Worm (Caenorhabditis elegans) whole organism, L4 larva: ENCODE results near the gene lpr-3.
A peak's percentile ranks its signal among the peaks of the same experiment; 100 is the strongest.

ENCODE experiments used
- aha-1 ChIP-seq: fragments of 150-350 bp; peaks from one replicate; lab custom pipeline; 2014; ENCODE audit warnings: missing biosample characterization, missing genetic modification characterization
- ceh-20 ChIP-seq: fragments of 200-800 bp; sonication (Bioruptor generic); IDR thresholded peaks from 2 replicates; pipeline ENCODE4 v1.3.6; 2022; ENCODE audit warnings: missing genetic modification reagents, missing genetic modification characterization, missing compliant biosample characterization
- daf-12 ChIP-seq: fragments of 150-350 bp; optimal IDR thresholded peaks from 2 replicates; lab custom pipeline; 2014; ENCODE audit warnings: missing biosample characterization, missing genetic modification reagents, missing genetic modification characterization
- dmd-6 ChIP-seq: fragments of 200-800 bp; sonication (Bioruptor generic); IDR thresholded peaks from 2 replicates; pipeline ENCODE4 v1.3.6; 2022; ENCODE audit warnings: missing genetic modification reagents, missing genetic modification characterization, missing compliant biosample characterization
- fos-1 ChIP-seq: fragments of 150-350 bp; optimal IDR thresholded peaks from 2 replicates; lab custom pipeline; 2014; ENCODE audit warnings: missing biosample characterization, missing genetic modification characterization
- hlh-30 ChIP-seq: sonication (generic microtip); optimal IDR thresholded peaks from 2 replicates; lab custom pipeline; 2017; ENCODE audit warnings: antibody characterized with exemption, mild to moderate bottlenecking, missing genetic modification characterization, missing compliant biosample characterization; ENCODE audit not compliant: insufficient read depth
- lin-29 ChIP-seq: fragments of 200-800 bp; sonication (Bioruptor generic); IDR thresholded peaks from 2 replicates; pipeline ENCODE4 v1.3.6; 2022; ENCODE audit warnings: missing genetic modification reagents, missing genetic modification characterization, missing compliant biosample characterization
- lsy-2 ChIP-seq, 2 experiments: fragments of 150-350 bp in 1 of 2; sonication (generic microtip) in 1 of 2; optimal IDR thresholded peaks; 2 replicates each; lab custom pipeline; 2014 to 2017; ENCODE audit warnings: missing biosample characterization in 2 of 2, missing genetic modification characterization in 2 of 2
- nhr-28 ChIP-seq: fragments of 150-350 bp; optimal IDR thresholded peaks from 2 replicates; lab custom pipeline; 2014; ENCODE audit warnings: missing biosample characterization, missing genetic modification characterization
- nhr-42 ChIP-seq: fragments of 200-800 bp; sonication (Bioruptor generic); IDR thresholded peaks from 2 replicates; pipeline ENCODE4 v1.3.6; 2022; ENCODE audit warnings: missing genetic modification characterization, missing compliant biosample characterization
- php-3 ChIP-seq: fragments of 200-800 bp; sonication (Bioruptor generic); IDR thresholded peaks from 2 replicates; pipeline ENCODE4 v1.3.6; 2022; ENCODE audit warnings: missing genetic modification reagents, missing genetic modification characterization, missing compliant biosample characterization
- pqm-1 ChIP-seq: sonication (generic microtip); optimal IDR thresholded peaks from 2 replicates; lab custom pipeline; 2017; ENCODE audit warnings: missing biosample characterization, missing genetic modification characterization
- tag-97 ChIP-seq: fragments of 200-800 bp; sonication (Bioruptor generic); IDR thresholded peaks from 2 replicates; pipeline ENCODE4 v1.3.6; 2022; ENCODE audit warnings: missing genetic modification characterization, missing compliant biosample characterization
- tra-1 ChIP-seq: fragments of 200-800 bp; sonication (Bioruptor generic); IDR thresholded peaks from 2 replicates; pipeline ENCODE4 v1.3.6; 2022; ENCODE audit warnings: missing genetic modification reagents, missing genetic modification characterization, missing compliant biosample characterization
- unc-62 ChIP-seq, 3 experiments: fragments of 150-350 bp in 1 of 3; sonication (generic microtip); optimal IDR thresholded peaks in 2 of 3; peaks in 1 of 3; 1 replicate in 1 of 3; 2 replicates in 2 of 3; lab custom pipeline; 2014 to 2017; ENCODE audit warnings: missing biosample characterization in 3 of 3, missing genetic modification characterization in 3 of 3, missing genetic modification reagents in 3 of 3, missing genotype in 1 of 3
- vab-7 ChIP-seq: fragments of 200-800 bp; sonication (Bioruptor generic); IDR thresholded peaks from 2 replicates; pipeline ENCODE4 v1.3.6; 2022; ENCODE audit warnings: missing genetic modification reagents, missing genetic modification characterization, missing compliant biosample characterization
- zfp-2 ChIP-seq: sonication (generic microtip); optimal IDR thresholded peaks from 2 replicates; lab custom pipeline; 2016; ENCODE audit warnings: mild to moderate bottlenecking, missing genetic modification characterization, missing compliant biosample characterization
- zfp-3 ChIP-seq: fragments of 200-800 bp; sonication (Bioruptor generic); conservative IDR thresholded peaks from 2 replicates; pipeline ENCODE4 v1.3.6; 2022; ENCODE audit warnings: missing genetic modification reagents, missing genetic modification characterization, missing compliant biosample characterization
- zip-2 ChIP-seq: fragments of 150-350 bp; optimal IDR thresholded peaks from 2 replicates; lab custom pipeline; 2014; ENCODE audit warnings: missing biosample characterization, missing genetic modification characterization
- ztf-11 ChIP-seq: fragments of 150-350 bp; optimal IDR thresholded peaks from 2 replicates; lab custom pipeline; 2014; ENCODE audit warnings: missing biosample characterization, missing genetic modification characterization

Gene lpr-3

ce11 chrX:11103173-11103572 is 46.0 kb downstream of the lpr-3 start:
- peak; percentile 24; the same call in 1 of the 2 replicates for TF ChIP-seq dmd-6 (GFP tag; lab: Robert Waterston, UW)
- no peak for TF ChIP-seq vab-7 (GFP tag; lab: Robert Waterston, UW)
- TF ChIP-seq tag-97 = peak; percentile 70; the same call in 1 of the 2 replicates
- TF ChIP-seq pqm-1 (tag; lab: Kevin White, UChicago) = peak; percentile 4

- TF ChIP-seq dmd-6 (GFP tag; lab: Robert Waterston, UW) = peak; percentile 71; the same call in 1 of the 2 replicates
- TF ChIP-seq ceh-20 = 0 out of 2 replicates have a peak, but pooled peaks have one; percentile 47
- TF ChIP-seq ztf-11 = no peak
- TF ChIP-seq php-3 (GFP tag; lab: Robert Waterston, UW) = peak; percentile 89
- TF ChIP-seq hlh-30 = peak; percentile 33
- peak; percentile 65 for TF ChIP-seq pqm-1 (tag; lab: Kevin White, UChicago)
- no peak for TF ChIP-seq zip-2 (tag; lab: Kevin White, UChicago)
- TF ChIP-seq lin-29 (GFP tag; lab: Robert Waterston, UW) = no peak
- TF ChIP-seq nhr-42 (GFP tag; lab: Robert Waterston, UW) = no peak
- peak; percentile 60; the same call in 1 of the 2 replicates for TF ChIP-seq tra-1 (GFP tag; lab: Robert Waterston, UW)
- TF ChIP-seq zfp-3 = no peak
- TF ChIP-seq nhr-28 (tag; lab: Kevin White, UChicago) = peak; percentile 41
- no peak for TF ChIP-seq zfp-2 (tag; lab: Kevin White, UChicago)
- peak; percentile 75 for TF ChIP-seq aha-1 (tag; lab: Kevin White, UChicago)
These were observed 47.9 kb downstream of the lpr-3 start, which contains the start of gene W02H3.1 for ce11 chrX:11104883-11105629. W02H3.1 (minus strand) TSS chrX:11105460.

ce11 chrX:11107076-11107475 is 49.9 kb downstream of the lpr-3 start, which contains the start of gene clc-17:
clc-17 (plus strand) TSS chrX:11107376.
- TF ChIP-seq pqm-1 (tag; lab: Kevin White, UChicago) (no peak), aha-1 (tag; lab: Kevin White, UChicago) (peak; percentile 4)

ce11 chrX:11109200-11109599 is 52.0 kb downstream of the lpr-3 start, which contains the start of gene grd-1:
grd-1 (plus strand) TSS chrX:11109440.
- TF ChIP-seq nhr-28 (tag; lab: Kevin White, UChicago) = peak; percentile 14
- TF ChIP-seq fos-1 = no peak
- peak in 1 of 2 experiments; percentile 73 for TF ChIP-seq unc-62 (GFP tag; optimal IDR thresholded peaks at IDR 0.05 in 1 of 2; lab: Kevin White, UChicago)
- TF ChIP-seq unc-62 (tag; optimal IDR thresholded peaks at IDR 0.05; lab: Kevin White, UChicago) = no peak
- no peak for TF ChIP-seq daf-12 (tag; lab: Kevin White, UChicago)
- no peak for TF ChIP-seq lsy-2 (tag; optimal IDR thresholded peaks at IDR 0.05; lab: Kevin White, UChicago)
- TF ChIP-seq, all 104 proteins: peak for 2
